Fruit fly (Drosophila melanogaster) S2 (cell line): ENCODE results near the gene Nepl14.

Experiments used
- CG8478 ChIP-seq: fragments of >200 bp; optimal IDR thresholded peaks from 2 replicates; lab custom pipeline; 2018
- CTCF ChIP-seq, 2 experiments: fragments of >200 bp; optimal IDR thresholded peaks; 2 replicates each; lab custom pipeline; 2018

DNA sequence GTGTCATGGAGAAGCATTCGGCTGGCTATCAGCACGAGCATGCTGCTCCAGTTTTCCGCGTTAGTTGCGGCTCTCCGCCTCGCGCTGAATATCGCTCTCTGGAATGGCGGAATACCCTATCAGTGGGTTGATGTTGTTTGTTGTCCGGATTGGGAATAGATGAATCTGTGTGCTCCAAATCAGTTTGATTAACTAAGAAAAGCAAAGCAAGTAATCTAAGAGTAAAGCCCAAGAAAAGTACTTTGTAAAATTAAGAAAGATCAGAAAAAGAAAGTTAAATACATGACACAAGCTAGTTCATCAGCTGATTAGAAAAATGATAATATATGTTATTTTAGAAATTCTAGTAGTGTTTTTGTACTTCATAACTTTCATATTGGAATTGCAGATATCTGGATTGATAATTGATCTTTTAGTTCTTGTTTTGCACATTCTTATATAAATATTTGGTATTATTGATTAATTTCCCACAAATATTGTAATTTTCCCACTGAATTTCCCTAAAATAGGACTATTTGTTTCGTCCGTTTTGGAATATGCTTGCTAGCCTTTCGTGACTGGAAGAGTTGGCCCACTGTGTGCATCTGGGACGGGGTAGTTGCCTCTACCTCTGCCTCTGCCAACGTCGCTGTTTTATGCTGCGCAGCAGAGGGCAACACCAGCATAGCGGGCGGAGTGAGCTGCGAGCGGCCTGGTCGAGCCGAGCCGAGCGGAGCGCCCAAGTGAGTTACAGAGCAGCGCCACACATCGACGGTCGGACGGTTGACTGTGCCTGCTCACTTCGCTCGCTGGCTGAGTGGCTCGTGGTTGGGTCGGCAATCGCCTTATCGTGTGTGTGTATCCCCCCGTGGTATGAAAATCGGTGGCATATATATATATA is 9.4 kb downstream of the Nepl14 start:
- TF ChIP-seq CTCF (optimal IDR thresholded peaks at IDR 0.05; lab: Kevin White, UChicago) (no peak), CG8478 (lab: Kevin White, UChicago) (no peak)
